Fruit fly (Drosophila melanogaster): ENCODE measurements around the gene CG42526.

The CG42526 gene

DNA sequence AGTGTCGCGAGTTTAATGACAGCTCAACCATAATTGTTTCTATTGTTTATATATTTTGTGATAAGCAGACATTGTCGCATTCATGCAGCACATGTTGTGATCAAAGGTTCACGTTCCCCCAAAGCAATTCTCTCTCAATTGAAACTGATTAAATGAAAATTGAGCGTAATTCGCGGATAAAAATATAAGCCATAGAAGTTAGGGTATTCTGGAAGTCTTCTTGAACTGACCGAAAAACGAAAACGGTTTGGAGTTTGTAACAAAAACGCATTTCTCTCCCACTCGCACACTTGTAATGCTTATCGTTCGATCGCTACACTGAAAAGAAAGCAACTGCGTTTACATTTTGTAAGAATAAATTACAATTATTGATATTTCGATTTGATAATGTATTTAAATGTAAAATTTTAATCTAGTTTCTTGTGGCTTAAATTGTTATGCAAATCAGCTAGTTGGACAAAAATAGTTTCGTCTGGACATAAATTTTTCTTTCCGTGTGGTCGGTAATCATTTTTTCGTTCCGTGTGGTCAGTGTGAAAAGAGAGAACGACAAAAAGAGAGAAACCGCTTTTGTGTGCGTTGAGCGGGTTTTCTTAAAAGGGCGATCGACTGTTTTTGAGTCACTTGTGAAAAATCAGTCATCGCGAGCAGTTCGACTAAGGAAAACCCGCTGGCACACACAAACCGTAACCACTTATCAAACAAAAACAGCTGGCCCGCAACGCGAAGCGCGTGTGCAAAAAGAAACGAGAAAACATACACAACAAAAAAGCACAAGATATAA, 12.4 kb downstream of the CG42526 start, which contains the start of gene aay (continued):
- peak; percentile 76 for TF ChIP-seq Sry-β (GFP tag; optimal IDR thresholded peaks at IDR 0.05)
- TF ChIP-seq Hmr (GFP tag; optimal IDR thresholded peaks at IDR 0.05) = peak; percentile 99
- TF ChIP-seq wek (GFP tag; optimal IDR thresholded peaks at IDR 0.05) = peak; percentile 92
- TF ChIP-seq Dfd (GFP tag; optimal IDR thresholded peaks at IDR 0.05) = peak in 1 of 2 experiments; percentile 86
- TF ChIP-seq CG12942 (GFP tag; optimal IDR thresholded peaks at IDR 0.05) = peak; percentile 99

DNA sequence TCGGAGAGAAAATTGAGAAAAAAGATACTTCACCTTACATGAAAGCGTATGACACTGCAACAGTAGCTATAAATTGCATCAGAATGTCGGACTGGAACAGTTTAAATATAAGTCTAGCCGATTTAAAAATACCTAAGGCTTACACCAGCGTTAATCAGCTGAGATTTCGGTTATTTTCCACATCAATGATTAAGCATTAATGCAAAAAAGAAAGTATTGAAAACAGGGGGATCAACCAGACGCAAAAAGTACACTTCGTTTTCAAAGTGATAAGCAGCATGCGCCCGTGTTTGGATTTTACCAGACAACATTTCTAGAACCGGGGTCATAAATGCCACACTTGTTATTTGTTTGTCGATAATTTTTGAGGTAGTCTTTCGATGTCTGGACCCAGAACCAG, 13.1 kb downstream of the CG42526 start:
- TF ChIP-seq CG15479 (GFP tag; optimal IDR thresholded peaks at IDR 0.05) (peak; percentile 59), Ravus (GFP tag; IDR thresholded peaks at IDR 0.05) (no peak), tx (GFP tag; optimal IDR thresholded peaks at IDR 0.05) (no peak), Dbx (GFP tag; IDR thresholded peaks at IDR 0.05) (no peak), mld (GFP tag; IDR thresholded peaks at IDR 0.05; ENCODE audit: partially characterized antibody) (no peak), sna (GFP tag; IDR thresholded peaks at IDR 0.05; ENCODE audit: partially characterized antibody) (no peak), H2.0 (GFP tag; IDR thresholded peaks at IDR 0.05) (no peak), CG30403 (GFP tag; optimal IDR thresholded peaks at IDR 0.05) (no peak), CG31365 (tag; optimal IDR thresholded peaks at IDR 0.05) (no peak), cad (GFP tag; optimal IDR thresholded peaks at IDR 0.05) (peak; percentile 13), CG7556 (GFP tag; optimal IDR thresholded peaks at IDR 0.05) (no peak), ara (GFP tag; IDR thresholded peaks at IDR 0.05) (no peak), CG1233 (GFP tag; optimal IDR thresholded peaks at IDR 0.05) (no peak), CG1024 (GFP tag; IDR thresholded peaks at IDR 0.05) (no peak), Med (GFP tag) (no peak), hbn (GFP tag; IDR thresholded peaks at IDR 0.05; ENCODE audit: partially characterized antibody) (no peak)

- TF ChIP-seq sc (optimal IDR thresholded peaks at IDR 0.05) = no peak
- TF ChIP-seq sc (GFP tag; optimal IDR thresholded peaks at IDR 0.05) = no peak
- no peak for TF ChIP-seq fd64A (GFP tag; optimal IDR thresholded peaks at IDR 0.05)
- TF ChIP-seq CG2678 (tag; optimal IDR thresholded peaks at IDR 0.05) = no peak
- TF ChIP-seq klu (GFP tag; IDR thresholded peaks at IDR 0.05) = no peak
- TF ChIP-seq CG6765 (GFP tag; optimal IDR thresholded peaks at IDR 0.05) = no peak
- no peak for TF ChIP-seq stwl (tag; optimal IDR thresholded peaks at IDR 0.05)
- peak; percentile 98 for TF ChIP-seq p53 (GFP tag; optimal IDR thresholded peaks at IDR 0.05)
- TF ChIP-seq gcm (GFP tag; optimal IDR thresholded peaks at IDR 0.05) = no peak
- no peak for TF ChIP-seq dpn (GFP tag; optimal IDR thresholded peaks at IDR 0.05)
- no peak for TF ChIP-seq CG1832 (GFP tag; optimal IDR thresholded peaks at IDR 0.05)
- no peak for TF ChIP-seq hb (GFP tag; IDR thresholded peaks at IDR 0.05; ENCODE audit: partially characterized antibody)
- TF ChIP-seq CG18011 (GFP tag; optimal IDR thresholded peaks at IDR 0.05) = no peak
- TF ChIP-seq tll (GFP tag; optimal IDR thresholded peaks at IDR 0.05) = peak in 1 of 2 experiments; percentile 20
- TF ChIP-seq ac (GFP tag; optimal IDR thresholded peaks at IDR 0.05) = peak; percentile 77
- no peak for TF ChIP-seq CG17829 (tag; optimal IDR thresholded peaks at IDR 0.05)
- TF ChIP-seq kah (GFP tag; optimal IDR thresholded peaks at IDR 0.05) = no peak
These were observed 13.6 kb downstream of the CG42526 start for dm6 chr3L:9421621-9422020.
